Fruit fly (Drosophila melanogaster): ENCODE results near the gene disp.

disp gene

dm6 chr3R:5856215-5856614 is at the start of gene disp, which contains the start of gene ECSIT (continued):
- no peak for TF ChIP-seq ase (GFP tag; IDR thresholded peaks at IDR 0.05)
- TF ChIP-seq Poxn (GFP tag; IDR thresholded peaks at IDR 0.05): no peak
- TF ChIP-seq H2.0 (GFP tag; IDR thresholded peaks at IDR 0.05): no peak
- no peak for TF ChIP-seq amos (GFP tag; IDR thresholded peaks at IDR 0.05; ENCODE audit: partially characterized antibody)
- TF ChIP-seq Dip2 (GFP tag; IDR thresholded peaks at IDR 0.05): no peak
- no peak for TF ChIP-seq CG14014 (GFP tag; IDR thresholded peaks at IDR 0.05)
- TF ChIP-seq CG4404 (GFP tag; IDR thresholded peaks at IDR 0.05): peak; percentile 42; the same call in 1 of the 2 replicates
- TF ChIP-seq az2 (GFP tag; optimal IDR thresholded peaks at IDR 0.05): no peak
- peak; percentile 43 for TF ChIP-seq HLH54F (GFP tag; optimal IDR thresholded peaks at IDR 0.05)
- no peak for TF ChIP-seq her (GFP tag; optimal IDR thresholded peaks at IDR 0.05)
- TF ChIP-seq Optix (GFP tag; IDR thresholded peaks at IDR 0.05): no peak
- no peak for TF ChIP-seq CG8924 (tag; optimal IDR thresholded peaks at IDR 0.05)
- TF ChIP-seq D (optimal IDR thresholded peaks at IDR 0.05): no peak
- TF ChIP-seq D (GFP tag; optimal IDR thresholded peaks at IDR 0.05): no peak
- peak; percentile 67 for TF ChIP-seq CG2116 (GFP tag; optimal IDR thresholded peaks at IDR 0.05)
- peak; percentile 56 for TF ChIP-seq trem (tag; optimal IDR thresholded peaks at IDR 0.05)
- TF ChIP-seq emc (GFP tag; optimal IDR thresholded peaks at IDR 0.05): no peak
- TF ChIP-seq CTCF (GFP tag; optimal IDR thresholded peaks at IDR 0.05): no peak
- TF ChIP-seq CG12071 (GFP tag; optimal IDR thresholded peaks at IDR 0.05): no peak
- TF ChIP-seq Meics (GFP tag; optimal IDR thresholded peaks at IDR 0.05): no peak
- no peak for TF ChIP-seq dmrt99B (tag; optimal IDR thresholded peaks at IDR 0.05)
- no peak for TF ChIP-seq wek (GFP tag; optimal IDR thresholded peaks at IDR 0.05)
- TF ChIP-seq Pdp1 (GFP tag; optimal IDR thresholded peaks at IDR 0.05): peak in 1 of 2 experiments; percentile 36
- no peak for TF ChIP-seq Asciz (GFP tag; optimal IDR thresholded peaks at IDR 0.05)
- peak; percentile 16 for TF ChIP-seq tx (GFP tag; optimal IDR thresholded peaks at IDR 0.05)
- no peak for TF ChIP-seq CG18599 (GFP tag; optimal IDR thresholded peaks at IDR 0.05)
- TF ChIP-seq Gug (GFP tag; IDR thresholded peaks at IDR 0.05): no peak
- no peak for TF ChIP-seq CG15601 (tag; optimal IDR thresholded peaks at IDR 0.05)
- TF ChIP-seq CG12391 (tag; optimal IDR thresholded peaks at IDR 0.05): no peak
- no peak for TF ChIP-seq cato (GFP tag; optimal IDR thresholded peaks at IDR 0.05; ENCODE audit: borderline replicate concordance)
- TF ChIP-seq CG42726 (GFP tag; IDR thresholded peaks at IDR 0.05; ENCODE audit: partially characterized antibody): no peak
- TF ChIP-seq CG9932 (GFP tag; IDR thresholded peaks at IDR 0.05): peak; percentile 31
- TF ChIP-seq CG3281 (GFP tag; optimal IDR thresholded peaks at IDR 0.05): no peak
- TF ChIP-seq CG31365 (tag; optimal IDR thresholded peaks at IDR 0.05): no peak
- no peak for TF ChIP-seq CG17361 (GFP tag; IDR thresholded peaks at IDR 0.05)
- TF ChIP-seq Hey (tag; optimal IDR thresholded peaks at IDR 0.05): no peak
- TF ChIP-seq CG10147 (GFP tag; optimal IDR thresholded peaks at IDR 0.05): no peak
- no peak for TF ChIP-seq gt (GFP tag; IDR thresholded peaks at IDR 0.05)
- TF ChIP-seq usp (GFP tag; optimal IDR thresholded peaks at IDR 0.05): no peak
- TF ChIP-seq CG3163 (GFP tag; optimal IDR thresholded peaks at IDR 0.05): peak; percentile 14
- TF ChIP-seq CG14965 (GFP tag; optimal IDR thresholded peaks at IDR 0.05; ENCODE audit: borderline replicate concordance): no peak
- no peak for TF ChIP-seq CG6765 (GFP tag; optimal IDR thresholded peaks at IDR 0.05)
- no peak for TF ChIP-seq sna (GFP tag; IDR thresholded peaks at IDR 0.05; ENCODE audit: partially characterized antibody)
- no peak for TF ChIP-seq CG32772 (GFP tag; IDR thresholded peaks at IDR 0.05)
- no peak for TF ChIP-seq CG7928 (GFP tag; optimal IDR thresholded peaks at IDR 0.05)
- no peak for TF ChIP-seq twi (tag; optimal IDR thresholded peaks at IDR 0.05)
- TF ChIP-seq gce (GFP tag; IDR thresholded peaks at IDR 0.05): no peak
- no peak for TF ChIP-seq CG4820 (GFP tag; optimal IDR thresholded peaks at IDR 0.05)
- TF ChIP-seq Tbp (GFP tag; optimal IDR thresholded peaks at IDR 0.05): peak; percentile 30
- no peak for TF ChIP-seq ranshi (GFP tag; IDR thresholded peaks at IDR 0.05)
- TF ChIP-seq Bteb2 (GFP tag; optimal IDR thresholded peaks at IDR 0.05): no peak
- no peak for TF ChIP-seq CG15479 (GFP tag; optimal IDR thresholded peaks at IDR 0.05)
- no peak for TF ChIP-seq crc (GFP tag; optimal IDR thresholded peaks at IDR 0.05)

Data from whole organism, embryonic.